Fruit fly (Drosophila melanogaster) whole organism, embryonic: ENCODE data around the gene CG6753.

Experiments
- ATbp ChIP-seq: fragments of 200-800 bp; sonication (Bioruptor generic); optimal IDR thresholded peaks from 2 replicates; lab custom pipeline; 2017; ENCODE audit warnings: missing biosample characterization, mild to moderate bottlenecking, missing genetic modification characterization, missing genetic modification reagents
- Bgb ChIP-seq: fragments of 200-800 bp; sonication (Bioruptor generic); IDR thresholded peaks from 2 replicates; pipeline ENCODE4 v1.3.6; 2022; ENCODE audit warnings: missing biosample characterization, missing genetic modification characterization; ENCODE audit not compliant: partially characterized antibody
- CG10267 ChIP-seq: fragments of 200-800 bp; sonication (Bioruptor generic); optimal IDR thresholded peaks from 2 replicates; lab custom pipeline; 2018; ENCODE audit warnings: missing biosample characterization, mild to moderate bottlenecking, missing genetic modification characterization, moderate library complexity
- CG10274 ChIP-seq: fragments of 200-800 bp; sonication (Bioruptor generic); optimal IDR thresholded peaks from 3 replicates; lab custom pipeline; 2017; ENCODE audit warnings: missing biosample characterization, mild to moderate bottlenecking, missing genetic modification characterization
- CG10321 ChIP-seq: fragments of 200-800 bp; sonication (Bioruptor generic); IDR thresholded peaks from 2 replicates; pipeline ENCODE4 v1.3.6; 2022; ENCODE audit warnings: missing biosample characterization, missing genetic modification characterization
- CG11504 ChIP-seq: fragments of 200-800 bp; sonication (Bioruptor generic); optimal IDR thresholded peaks from 3 replicates; lab custom pipeline; 2019; ENCODE audit warnings: missing biosample characterization, mild to moderate bottlenecking, missing genetic modification characterization, moderate library complexity
- CG14710 ChIP-seq: fragments of 200-800 bp; sonication (Bioruptor generic); optimal IDR thresholded peaks from 3 replicates; lab custom pipeline; 2019; ENCODE audit warnings: missing biosample characterization, mild to moderate bottlenecking, missing genetic modification characterization, moderate library complexity
- CG16813 ChIP-seq: fragments of 200-800 bp; sonication (Bioruptor generic); IDR thresholded peaks from 3 replicates; pipeline ENCODE4 v1.3.6; 2022; ENCODE audit warnings: missing biosample characterization, missing genetic modification characterization; ENCODE audit not compliant: partially characterized antibody
- CG17359 ChIP-seq: fragments of 200-800 bp; sonication (Bioruptor generic); optimal IDR thresholded peaks from 3 replicates; lab custom pipeline; 2018; ENCODE audit warnings: missing biosample characterization, mild to moderate bottlenecking, missing genetic modification characterization, moderate library complexity
- CG2116 ChIP-seq: fragments of 200-800 bp; sonication (Bioruptor generic); optimal IDR thresholded peaks from 3 replicates; lab custom pipeline; 2018; ENCODE audit warnings: missing biosample characterization, mild to moderate bottlenecking, missing genetic modification characterization
- CG2199 ChIP-seq: fragments of 200-800 bp; sonication (Bioruptor generic); IDR thresholded peaks from 3 replicates; pipeline ENCODE4 v1.3.6; 2022; ENCODE audit warnings: missing biosample characterization, missing genetic modification characterization
- CG2712 ChIP-seq: fragments of 200-800 bp; optimal IDR thresholded peaks from 3 replicates; lab custom pipeline; 2019; ENCODE audit warnings: missing biosample characterization, mild to moderate bottlenecking, missing genetic modification characterization, moderate library complexity
- CG42726 ChIP-seq: fragments of 200-800 bp; sonication (Bioruptor generic); IDR thresholded peaks from 2 replicates; pipeline ENCODE4 v1.3.6; 2022; ENCODE audit warnings: missing biosample characterization, missing genetic modification characterization; ENCODE audit not compliant: partially characterized antibody
- CG4617 ChIP-seq: fragments of 200-800 bp; sonication (Bioruptor generic); optimal IDR thresholded peaks from 3 replicates; lab custom pipeline; 2016; ENCODE audit warnings: missing biosample characterization, missing genetic modification characterization, borderline replicate concordance
- CG4730 ChIP-seq: fragments of 200-800 bp; sonication (Bioruptor generic); IDR thresholded peaks from 2 replicates; pipeline ENCODE4 v1.3.6; 2022; ENCODE audit warnings: missing biosample characterization, missing genetic modification characterization
- CG9797 ChIP-seq: fragments of 200-800 bp; sonication (Bioruptor generic); optimal IDR thresholded peaks from 3 replicates; lab custom pipeline; 2018; ENCODE audit warnings: missing biosample characterization, mild to moderate bottlenecking, missing genetic modification characterization
- CHES-1-like ChIP-seq: fragments of 200-800 bp; sonication (Bioruptor generic); optimal IDR thresholded peaks from 2 replicates; lab custom pipeline; 2016; ENCODE audit warnings: missing biosample characterization, missing genetic modification characterization
- Dll ChIP-seq: fragments of 200-800 bp; sonication (Bioruptor generic); IDR thresholded peaks from 4 replicates; pipeline ENCODE4 v1.3.6; 2022; ENCODE audit warnings: missing biosample characterization, missing genetic modification characterization; ENCODE audit not compliant: partially characterized antibody
- Doc3 ChIP-seq: fragments of 200-800 bp; sonication (Bioruptor generic); IDR thresholded peaks from 3 replicates; pipeline ENCODE4 v1.3.6; 2022; ENCODE audit warnings: missing biosample characterization, missing genetic modification characterization; ENCODE audit not compliant: partially characterized antibody
- Fer3 ChIP-seq: fragments of 200-800 bp; sonication (Bioruptor generic); optimal IDR thresholded peaks from 2 replicates; lab custom pipeline; 2018; ENCODE audit warnings: missing biosample characterization, mild to moderate bottlenecking, missing genetic modification characterization, moderate library complexity
- HmgD ChIP-seq: fragments of 200-800 bp; sonication (Bioruptor generic); optimal IDR thresholded peaks from 3 replicates; lab custom pipeline; 2016; ENCODE audit warnings: missing biosample characterization, missing genetic modification characterization
- Hmr ChIP-seq: fragments of 200-800 bp; sonication (Bioruptor generic); optimal IDR thresholded peaks from 3 replicates; lab custom pipeline; 2017; ENCODE audit warnings: mild to moderate bottlenecking, missing biosample characterization, missing genetic modification reagents, missing genetic modification characterization
- Lhr ChIP-seq: fragments of 200-800 bp; sonication (Bioruptor generic); optimal IDR thresholded peaks from 3 replicates; lab custom pipeline; 2017; ENCODE audit warnings: mild to moderate bottlenecking, missing biosample characterization, missing genetic modification reagents, missing genetic modification characterization
- Med ChIP-seq: fragments of 200-800 bp; sonication (Bioruptor generic); peaks from one replicate; lab custom pipeline; 2016; ENCODE audit warnings: missing biosample characterization, missing genetic modification characterization, mild to moderate bottlenecking, inconsistent platforms, moderate library complexity
- Opbp ChIP-seq: fragments of 200-800 bp; sonication (Bioruptor generic); IDR thresholded peaks from 3 replicates; pipeline ENCODE4 v1.3.6; 2022; ENCODE audit warnings: missing biosample characterization, missing genetic modification characterization; ENCODE audit not compliant: partially characterized antibody
- Pdp1 ChIP-seq, 2 experiments: fragments of 200-800 bp; sonication (Bioruptor generic); optimal IDR thresholded peaks; 3 replicates each; lab custom pipeline; 2016; ENCODE audit warnings: missing biosample characterization in 2 of 2, missing genetic modification characterization in 2 of 2, mild to moderate bottlenecking in 1 of 2, moderate library complexity in 1 of 2
- Scr ChIP-seq: fragments of 200-800 bp; sonication (Bioruptor generic); IDR thresholded peaks from 2 replicates; pipeline ENCODE4 v1.3.6; 2022; ENCODE audit warnings: missing biosample characterization, missing genetic modification characterization; ENCODE audit not compliant: partially characterized antibody
- chif ChIP-seq, 2 experiments: fragments of 200-800 bp; sonication (Bioruptor generic); optimal IDR thresholded peaks; 3 replicates each; lab custom pipeline; 2016; ENCODE audit warnings: missing biosample characterization in 2 of 2, missing genetic modification characterization in 2 of 2
- ems ChIP-seq: fragments of 200-800 bp; sonication (Bioruptor generic); optimal IDR thresholded peaks from 3 replicates; lab custom pipeline; 2016; ENCODE audit warnings: missing biosample characterization, missing genetic modification characterization
- gfzf ChIP-seq: fragments of 200-800 bp; sonication (Bioruptor generic); optimal IDR thresholded peaks from 2 replicates; lab custom pipeline; 2016; ENCODE audit warnings: missing biosample characterization, mild to moderate bottlenecking, missing genetic modification characterization, moderate library complexity
- insv ChIP-seq, 2 experiments: fragments of 200-800 bp; sonication (Bioruptor generic); optimal IDR thresholded peaks; 3 replicates each; lab custom pipeline; 2016 to 2018; ENCODE audit warnings: missing biosample characterization in 2 of 2, missing genetic modification characterization in 2 of 2
- knrl ChIP-seq: fragments of 200-800 bp; sonication (Bioruptor generic); IDR thresholded peaks from 3 replicates; pipeline ENCODE4 v1.3.6; 2022; ENCODE audit warnings: missing biosample characterization, missing genetic modification characterization; ENCODE audit not compliant: partially characterized antibody
- lab ChIP-seq: fragments of 200-800 bp; sonication (Bioruptor generic); optimal IDR thresholded peaks from 3 replicates; lab custom pipeline; 2017; ENCODE audit warnings: missing biosample characterization, missing genetic modification characterization, mild to moderate bottlenecking, moderate library complexity, missing genetic modification reagents
- lola ChIP-seq, 3 experiments: fragments of >200 bp in 2 of 3; fragments of 200-800 bp in 1 of 3; sonication (Bioruptor generic) in 1 of 3; optimal IDR thresholded peaks; 2 replicates each; lab custom pipeline; 2017 to 2019; ENCODE audit warnings: missing biosample characterization in 3 of 3, missing genetic modification characterization in 3 of 3, mild to moderate bottlenecking in 1 of 3, moderate library complexity in 1 of 3
- nmo ChIP-seq: fragments of 200-800 bp; sonication (Bioruptor generic); optimal IDR thresholded peaks from 2 replicates; lab custom pipeline; 2018; ENCODE audit warnings: missing biosample characterization, mild to moderate bottlenecking, missing genetic modification characterization, moderate library complexity
- pita ChIP-seq: fragments of 200-800 bp; sonication (Bioruptor generic); optimal IDR thresholded peaks from 2 replicates; lab custom pipeline; 2017; ENCODE audit warnings: missing biosample characterization, mild to moderate bottlenecking, missing genetic modification characterization
- repo ChIP-seq: fragments of 200-800 bp; sonication (Bioruptor generic); optimal IDR thresholded peaks from 2 replicates; lab custom pipeline; 2016; ENCODE audit warnings: missing biosample characterization, missing genetic modification characterization
- sc ChIP-seq, 3 experiments: fragments of >200 bp in 2 of 3; fragments of 200-800 bp in 1 of 3; sonication (Bioruptor generic) in 1 of 3; optimal IDR thresholded peaks; 2 replicates in 2 of 3; 3 replicates in 1 of 3; lab custom pipeline; 2017; ENCODE audit warnings: mild to moderate bottlenecking in 1 of 3, missing biosample characterization in 1 of 3, missing genetic modification characterization in 1 of 3, missing genetic modification reagents in 1 of 3
- scrt ChIP-seq: fragments of 200-800 bp; sonication (Bioruptor generic); optimal IDR thresholded peaks from 2 replicates; lab custom pipeline; 2018; ENCODE audit warnings: missing biosample characterization, mild to moderate bottlenecking, missing genetic modification characterization, moderate library complexity
- sd ChIP-seq: fragments of 200-800 bp; sonication (Bioruptor generic); optimal IDR thresholded peaks from 3 replicates; lab custom pipeline; 2018; ENCODE audit warnings: missing biosample characterization, mild to moderate bottlenecking, missing genetic modification characterization, moderate library complexity
- stwl ChIP-seq: fragments of 200-800 bp; sonication (Bioruptor generic); optimal IDR thresholded peaks from 3 replicates; lab custom pipeline; 2018; ENCODE audit warnings: missing biosample characterization, mild to moderate bottlenecking, missing genetic modification characterization, moderate library complexity
- tgo ChIP-seq: fragments of 200-800 bp; sonication (Bioruptor generic); IDR thresholded peaks from 3 replicates; pipeline ENCODE4 v1.3.6; 2022; ENCODE audit warnings: missing biosample characterization, missing genetic modification characterization
- tx ChIP-seq: fragments of 200-800 bp; sonication (Bioruptor generic); optimal IDR thresholded peaks from 2 replicates; lab custom pipeline; 2016; ENCODE audit warnings: missing biosample characterization, missing genetic modification characterization

The CG6753 gene

DNA sequence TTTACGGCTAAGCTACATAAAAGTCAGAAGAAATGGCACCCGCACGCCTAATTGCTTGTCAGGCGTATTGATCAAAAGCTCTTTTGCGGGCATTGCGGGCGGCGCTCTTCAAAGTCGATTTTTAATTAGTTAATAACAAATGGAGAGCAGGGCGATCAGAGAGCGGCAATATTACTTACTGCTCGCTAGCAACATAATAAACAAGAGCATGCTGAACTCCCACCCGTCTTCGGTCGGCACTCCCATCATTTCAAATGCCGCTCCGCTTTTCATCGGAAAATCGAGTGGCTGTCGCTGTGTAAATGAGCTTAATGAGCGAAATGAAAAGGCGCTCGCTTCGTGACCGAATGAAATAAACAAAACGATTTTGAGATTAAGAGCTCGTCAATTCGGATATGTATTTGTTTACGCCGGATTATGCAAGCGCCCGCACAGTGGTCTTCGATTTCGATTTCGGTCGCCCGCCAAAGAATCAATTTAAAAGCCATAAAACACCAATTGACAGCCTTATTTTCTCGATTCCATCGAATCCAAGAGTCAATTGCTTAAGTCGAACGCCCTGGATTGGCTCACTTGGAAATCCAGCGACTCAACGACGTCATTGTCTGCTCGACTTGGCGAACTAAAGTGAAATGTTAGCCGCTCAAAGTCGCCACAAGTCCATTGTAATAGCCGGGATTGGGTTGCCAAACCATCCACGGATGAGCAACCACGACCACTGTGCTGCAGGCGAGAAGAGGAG is 11.4 kb upstream of the CG6753 start (continued):
- TF ChIP-seq Doc3 (GFP tag; lab: Robert Waterston, UW) (no peak), ems (GFP tag; lab: Kevin White, UChicago) (peak; percentile 73), lab (GFP tag; lab: Kevin White, UChicago) (peak; percentile 81), scrt (GFP tag; lab: Kevin White, UChicago) (peak; percentile 53), ATbp (GFP tag; lab: Kevin White, UChicago) (peak; percentile 86), Dll (GFP tag; lab: Robert Waterston, UW) (no peak), tgo (GFP tag; lab: Robert Waterston, UW) (peak; percentile 82), CG4617 (GFP tag; lab: Kevin White, UChicago) (peak; percentile 39), Fer3 (tag; lab: Kevin White, UChicago) (peak; percentile 69), Scr (GFP tag; lab: Robert Waterston, UW) (no peak), tx (GFP tag; lab: Kevin White, UChicago) (peak; percentile 72), CG4730 (peak; percentile 73), sc (optimal IDR thresholded peaks at IDR 0.05; lab: Kevin White, UChicago) (no peak), sc (GFP tag; optimal IDR thresholded peaks at IDR 0.05; lab: Kevin White, UChicago) (peak; percentile 64)

DNA sequence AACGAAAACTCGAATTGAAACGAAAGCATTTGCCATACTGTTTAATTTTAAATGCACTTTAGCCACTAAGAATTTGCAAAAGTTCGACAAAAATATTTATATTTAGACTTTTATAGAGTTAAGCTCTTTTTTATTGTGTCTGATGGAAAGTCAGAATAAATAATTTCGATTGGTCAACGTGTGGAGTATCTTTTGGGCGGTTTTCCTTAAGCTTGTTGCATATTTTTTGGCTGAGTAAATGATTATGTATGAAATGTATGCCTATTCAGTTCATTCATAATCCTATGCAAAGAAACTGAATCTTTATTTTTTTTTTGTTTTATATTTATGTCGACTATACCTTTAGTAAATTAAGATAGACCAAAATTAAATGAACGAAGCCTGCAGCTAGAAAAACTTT is 10.5 kb upstream of the CG6753 start:
- no peak for TF ChIP-seq CG10321 (GFP tag; lab: Robert Waterston, UW)
- TF ChIP-seq Med (GFP tag; lab: Kevin White, UChicago): peak; percentile 11
- no peak for TF ChIP-seq nmo
- peak; percentile 93 for TF ChIP-seq CG2199
- TF ChIP-seq lola (GFP tag; optimal IDR thresholded peaks at IDR 0.05; lab: Kevin White, UChicago): peak in 1 of 3 experiments; percentile 15
- TF ChIP-seq, all 482 proteins: peak for 3

DNA sequence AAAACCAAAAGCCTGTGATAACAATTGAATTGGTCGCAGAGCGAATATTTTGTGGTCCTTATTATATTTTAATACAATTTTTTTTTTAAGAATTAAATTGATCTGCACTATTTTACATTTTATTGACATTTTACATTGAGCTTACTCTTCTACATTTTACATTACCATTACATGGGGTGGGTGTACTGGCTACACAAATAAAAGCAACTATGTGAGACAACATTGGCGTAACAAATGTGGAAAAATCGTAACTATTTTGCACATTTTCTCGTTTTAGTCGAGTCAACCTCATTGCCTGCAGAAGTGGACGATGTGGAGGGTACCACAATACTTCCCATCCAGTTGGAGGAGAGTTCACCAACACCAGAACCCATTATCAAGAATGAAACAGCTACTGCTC is 8.3 kb upstream of the CG6753 start:
- TF ChIP-seq CG10274: no peak
- TF ChIP-seq sd (tag; lab: Kevin White, UChicago): peak; percentile 13
- TF ChIP-seq Hmr: peak; percentile 18
- no peak for TF ChIP-seq repo (GFP tag; lab: Kevin White, UChicago)
- peak; percentile 71 for TF ChIP-seq pita (GFP tag; lab: Kevin White, UChicago)
- 0 out of 2 replicates have a peak, but pooled peaks have one; percentile 49 for TF ChIP-seq CG42726 (GFP tag; lab: Robert Waterston, UW)
- TF ChIP-seq CG2116: peak; percentile 11
- TF ChIP-seq CG14710 (tag; lab: Kevin White, UChicago): peak; percentile 61
- TF ChIP-seq stwl (tag; lab: Kevin White, UChicago): peak; percentile 31
- peak; percentile 1 for TF ChIP-seq CG11504 (tag; lab: Kevin White, UChicago)
- peak; percentile 7 for TF ChIP-seq CG10267
- TF ChIP-seq CG9797 (GFP tag; lab: Kevin White, UChicago): no peak
- TF ChIP-seq insv (GFP tag; optimal IDR thresholded peaks at IDR 0.05; lab: Kevin White, UChicago): peak in 1 of 2 experiments; percentile 61
- TF ChIP-seq CG2712 (tag; lab: Kevin White, UChicago): peak; percentile 18
- peak in 1 of 2 experiments; percentile 13 for TF ChIP-seq Pdp1 (GFP tag; optimal IDR thresholded peaks at IDR 0.05; lab: Kevin White, UChicago)
- peak; percentile 62 for TF ChIP-seq knrl (GFP tag; lab: Robert Waterston, UW)
- TF ChIP-seq HmgD (GFP tag; lab: Kevin White, UChicago): peak; percentile 24
- TF ChIP-seq CG17359: peak; percentile 22
- peak; percentile 49; the same call in 2 of the 3 replicates for TF ChIP-seq Opbp (GFP tag; lab: Robert Waterston, UW)
- TF ChIP-seq chif (GFP tag; optimal IDR thresholded peaks at IDR 0.05; lab: Kevin White, UChicago): peak in 1 of 2 experiments; percentile 10
- TF ChIP-seq CHES-1-like: no peak
- TF ChIP-seq gfzf (GFP tag; lab: Kevin White, UChicago): peak; percentile 15
- TF ChIP-seq Bgb (GFP tag; lab: Robert Waterston, UW): peak; percentile 73
- peak; percentile 8 for TF ChIP-seq Lhr (GFP tag; lab: Kevin White, UChicago)
- TF ChIP-seq CG16813 (GFP tag; lab: Robert Waterston, UW): peak; percentile 66
